Worm (Caenorhabditis elegans) whole organism, L4/young adult: Measurements from ENCODE around the gene cal-7.

Experiments
- W03F9.2 ChIP-seq: fragments of 150-350 bp; optimal IDR thresholded peaks from 2 replicates; lab custom pipeline; 2014; ENCODE audit warnings: missing biosample characterization, missing genetic modification characterization
- dao-5 ChIP-seq: sonication (generic microtip); optimal IDR thresholded peaks from 2 replicates; lab custom pipeline; 2016; ENCODE audit warnings: missing genotype, missing genetic modification characterization, moderate library complexity, missing compliant biosample characterization
- him-1 ChIP-seq: sonication (generic microtip); optimal IDR thresholded peaks from 2 replicates; lab custom pipeline; 2016; ENCODE audit warnings: missing genotype, missing genetic modification reagents, missing genetic modification characterization, missing compliant biosample characterization

cal-7 gene

ce11 chrV:9709747-9710146 is 24.2 kb upstream of the cal-7 start, which contains the start of gene tag-120:
tag-120 (minus strand) TSS chrV:9709814.
- no peak for TF ChIP-seq him-1 (tag; lab: Kevin White, UChicago)
- no peak for TF ChIP-seq dao-5
- no peak for TF ChIP-seq W03F9.2 (tag; lab: Kevin White, UChicago)

DNA sequence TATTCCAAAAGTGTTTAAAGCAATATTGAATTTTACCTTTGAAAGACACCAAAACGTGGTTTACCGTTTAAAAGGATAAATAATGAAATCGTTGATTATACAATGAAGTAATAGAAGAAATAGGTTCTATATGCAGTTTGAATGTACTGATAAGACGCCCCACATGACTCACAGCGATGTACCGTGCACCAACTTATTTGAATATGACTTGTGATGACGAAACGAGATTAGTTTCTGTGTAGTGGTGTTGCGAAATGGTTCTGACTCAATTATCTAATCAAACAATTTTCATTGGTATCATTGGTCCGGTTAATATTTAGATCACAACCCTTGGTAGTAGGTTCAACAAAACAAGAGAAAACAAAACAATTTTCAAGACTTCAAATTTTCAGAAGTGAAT is 22.7 kb upstream of the cal-7 start:
- no peak for TF ChIP-seq him-1 (tag; lab: Kevin White, UChicago)
- TF ChIP-seq dao-5, result no peak
- no peak for TF ChIP-seq W03F9.2 (tag; lab: Kevin White, UChicago)

DNA sequence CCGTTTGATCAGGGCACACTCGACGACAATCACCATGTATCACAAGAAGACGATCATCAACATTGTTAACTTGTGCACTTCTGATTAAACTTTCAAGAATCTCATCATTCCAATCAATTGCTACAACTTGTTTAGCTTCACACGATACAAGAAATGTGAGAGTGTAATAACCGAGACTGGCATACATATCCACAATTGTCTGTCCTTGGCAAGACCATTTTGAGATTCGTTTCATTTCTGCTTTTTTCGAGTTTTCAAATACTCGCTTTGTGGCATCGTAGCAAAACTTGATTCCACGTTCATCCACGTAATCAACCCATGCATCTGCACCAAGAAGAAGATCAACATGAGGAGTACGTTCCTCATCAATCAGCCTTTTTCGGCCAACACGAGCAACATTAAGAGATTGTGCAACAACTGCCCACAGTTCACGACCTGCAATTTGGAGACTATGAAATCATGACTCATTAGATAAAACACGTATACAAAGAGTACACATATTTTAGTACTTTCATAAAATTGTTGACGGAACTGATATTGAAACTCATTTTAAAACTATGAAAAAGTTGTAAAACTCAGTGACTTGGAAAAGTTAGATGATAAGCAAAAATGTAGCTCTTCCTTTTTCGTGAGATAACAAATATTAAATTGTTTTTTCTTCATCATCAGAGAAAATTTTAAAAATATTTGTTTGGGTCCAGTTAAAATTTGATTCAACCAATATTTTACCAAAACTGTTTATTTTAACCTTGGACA is 21.3 kb upstream of the cal-7 start:
- TF ChIP-seq him-1 (tag; lab: Kevin White, UChicago) (no peak), dao-5 (no peak), W03F9.2 (tag; lab: Kevin White, UChicago) (no peak)

DNA sequence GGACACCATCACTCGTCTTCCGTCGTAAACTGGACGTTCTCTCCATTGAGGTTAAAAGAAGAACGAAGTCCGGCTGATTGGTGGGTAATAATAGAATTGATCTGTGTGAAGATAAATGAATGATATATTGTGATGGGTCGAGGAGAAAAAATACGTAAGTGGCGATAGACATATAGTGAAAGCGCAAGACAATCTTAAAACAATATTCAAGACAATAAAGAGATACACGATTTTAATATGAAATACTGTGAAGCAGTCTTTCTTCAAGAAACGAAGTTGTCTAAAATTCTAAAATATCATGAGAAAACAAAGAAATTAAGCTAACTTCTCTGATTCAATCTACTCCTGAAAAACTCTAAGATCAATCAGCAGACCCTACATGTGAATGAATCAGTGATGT is 20.4 kb upstream of the cal-7 start, which contains the start of gene F40F9.10:
F40F9.10 (minus strand) TSS at position 101 of the 400 bp plus-strand sequence.
- TF ChIP-seq him-1 (tag; lab: Kevin White, UChicago) (no peak), W03F9.2 (tag; lab: Kevin White, UChicago) (no peak), dao-5 (no peak)

- TF ChIP-seq W03F9.2 (tag; lab: Kevin White, UChicago) (no peak), dao-5 (no peak), him-1 (tag; lab: Kevin White, UChicago) (no peak)
Observed at ce11 chrV:9714909-9715308, 19.0 kb upstream of the cal-7 start, which contains the start of gene F40F9.3. F40F9.3 (plus strand) TSS chrV:9715209.

DNA sequence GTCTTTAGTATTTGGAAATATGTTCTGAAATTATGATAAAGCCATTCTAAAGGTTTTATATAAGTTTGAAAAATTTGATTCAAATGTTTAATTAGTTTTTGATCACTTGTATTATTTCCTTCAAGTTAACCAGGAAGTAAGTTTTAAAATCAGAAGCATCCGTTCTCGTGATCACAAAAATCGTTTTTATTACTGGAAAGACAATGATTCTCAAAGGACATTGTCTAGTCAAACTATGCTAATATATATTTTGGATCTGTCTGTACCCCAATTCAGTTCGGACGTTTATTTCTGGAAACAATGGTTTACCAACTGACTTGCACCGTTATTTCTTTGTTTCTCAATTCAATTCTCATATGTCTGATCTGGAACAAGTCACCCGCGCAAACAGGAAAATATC is 17.5 kb upstream of the cal-7 start, which contains the start of gene str-188:
str-188 (plus strand) TSS at position 301 of the 400 bp plus-strand sequence.
- TF ChIP-seq W03F9.2 (tag; lab: Kevin White, UChicago), result no peak
- no peak for TF ChIP-seq dao-5
- TF ChIP-seq him-1 (tag; lab: Kevin White, UChicago), result no peak

DNA sequence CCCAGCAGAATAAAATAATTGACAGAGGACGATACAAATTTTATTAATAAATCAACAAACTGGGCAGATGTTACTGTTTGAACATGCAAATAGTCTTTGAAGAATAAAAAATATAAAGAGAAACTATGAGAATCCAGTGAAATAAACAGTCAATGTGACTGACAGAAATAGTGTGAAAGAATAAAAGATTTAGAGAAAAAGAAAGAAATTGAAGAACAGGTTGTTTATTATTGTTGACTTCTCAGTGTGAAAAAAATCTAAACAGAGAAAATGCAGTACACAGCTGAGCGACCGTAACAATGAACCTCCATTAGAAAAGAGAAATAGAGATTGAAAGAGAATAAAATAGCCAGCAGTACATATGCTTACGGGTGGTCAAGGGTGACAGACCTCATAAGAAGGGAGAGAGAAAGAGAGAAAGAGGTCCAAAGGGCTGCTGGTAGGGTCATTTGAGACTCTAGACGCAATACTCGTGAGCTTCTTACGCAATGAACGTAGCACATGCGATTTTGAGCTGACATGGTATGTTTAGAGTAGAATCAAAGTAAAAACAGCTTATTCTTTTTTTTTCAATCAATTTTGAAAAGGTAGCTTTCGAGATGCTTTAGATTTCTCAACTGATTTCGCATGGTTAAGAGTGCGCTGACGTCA is 9.8 kb upstream of the cal-7 start, which contains the start of gene slcr-46.3:
slcr-46.3 (minus strand) TSS at position 86 of the 651 bp plus-strand sequence.
- no peak for TF ChIP-seq W03F9.2 (tag; lab: Kevin White, UChicago)
- no peak for TF ChIP-seq him-1 (tag; lab: Kevin White, UChicago)
- TF ChIP-seq dao-5, result no peak

ce11 chrV:9725719-9726118 is 8.2 kb upstream of the cal-7 start:
- no peak for TF ChIP-seq dao-5
- TF ChIP-seq him-1 (tag; lab: Kevin White, UChicago), result no peak
- no peak for TF ChIP-seq W03F9.2 (tag; lab: Kevin White, UChicago)

- TF ChIP-seq dao-5 (no peak), him-1 (tag; lab: Kevin White, UChicago) (no peak), W03F9.2 (tag; lab: Kevin White, UChicago) (peak; percentile 28)
Observed at ce11 chrV:9729462-9730162, 4.3 kb upstream of the cal-7 start, which contains the start of the genes aagr-3 and drap-1. aagr-3 (minus strand) TSS chrV:9729512. drap-1 (plus strand) TSS chrV:9730106.

DNA sequence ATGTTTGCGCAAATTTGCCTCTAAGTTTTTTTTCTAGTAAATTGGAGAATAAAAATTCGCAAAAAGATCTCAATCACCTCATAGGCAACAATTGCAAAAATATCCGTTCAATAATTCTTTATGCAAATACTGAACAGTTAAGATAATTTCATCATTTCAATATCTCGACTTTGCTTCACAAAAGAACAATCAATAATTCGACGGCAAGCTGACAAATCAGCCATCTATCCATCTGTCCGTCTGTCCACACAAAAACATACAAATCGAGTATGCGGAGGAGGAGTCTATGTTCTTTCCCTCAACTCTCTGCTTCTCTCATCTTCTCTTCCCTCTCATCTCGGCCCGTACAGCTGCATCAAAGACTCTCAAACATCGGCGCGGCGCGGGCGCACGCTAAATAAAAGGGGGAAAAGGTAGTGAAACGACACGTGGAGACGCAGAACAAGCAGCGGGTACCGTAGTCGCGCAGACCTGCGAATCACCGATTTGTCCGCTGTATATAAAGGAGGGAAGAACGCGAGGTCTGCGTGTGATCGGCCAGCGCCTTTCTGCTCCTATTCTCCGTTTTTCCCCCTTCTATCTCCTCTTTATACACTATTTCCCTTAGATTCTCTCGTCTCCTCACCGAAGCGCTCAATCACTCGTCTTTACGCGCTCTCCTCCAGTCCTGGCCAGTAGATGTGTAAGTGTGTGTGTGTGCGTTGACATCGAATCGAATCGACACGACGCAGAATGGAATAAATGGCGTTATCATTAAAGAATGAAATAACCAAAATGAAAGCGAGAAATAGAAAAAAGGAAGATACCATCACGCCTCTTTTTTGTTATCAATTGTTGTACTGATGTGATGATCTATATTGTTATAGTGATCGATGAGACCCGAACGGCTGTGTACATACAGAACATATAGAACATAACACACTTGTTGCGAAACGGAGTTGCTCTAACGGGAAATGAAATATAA is 2.9 kb upstream of the cal-7 start:
- peak; percentile 96 for TF ChIP-seq him-1 (tag; lab: Kevin White, UChicago)
- peak; percentile 38 for TF ChIP-seq W03F9.2 (tag; lab: Kevin White, UChicago)
- TF ChIP-seq dao-5, result peak; percentile 39

DNA sequence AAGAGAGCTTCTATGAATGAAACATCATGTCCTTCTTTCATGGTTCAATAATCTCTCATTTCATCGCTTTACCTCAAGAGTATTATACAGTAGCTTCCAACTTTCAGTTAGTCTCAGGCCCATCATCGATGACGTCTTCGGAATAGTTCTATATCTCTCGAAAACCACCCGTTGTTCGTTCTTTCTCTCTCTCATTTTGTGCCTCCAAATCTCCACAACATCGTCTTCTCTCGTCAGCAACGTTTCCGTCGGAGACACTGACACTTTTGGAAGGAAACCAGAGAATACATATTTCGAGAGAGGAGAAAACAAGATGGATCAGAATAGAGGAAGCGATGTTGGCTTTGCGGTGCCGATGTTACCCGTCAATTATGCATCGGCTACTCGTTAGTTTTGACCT is 2.1 kb upstream of the cal-7 start:
- TF ChIP-seq dao-5, result no peak
- TF ChIP-seq him-1 (tag; lab: Kevin White, UChicago), result no peak
- no peak for TF ChIP-seq W03F9.2 (tag; lab: Kevin White, UChicago)

- TF ChIP-seq W03F9.2 (tag; lab: Kevin White, UChicago) (no peak), dao-5 (no peak), him-1 (tag; lab: Kevin White, UChicago) (no peak)
Observed at ce11 chrV:9737287-9737686, 3.4 kb downstream of the cal-7 start, which contains the start of gene aqp-4. aqp-4 (plus strand) TSS chrV:9737556.
